Worm (Caenorhabditis elegans): ENCODE results near the gene K01G5.10.
"Not testable (repeated sequence)": the region's sequence is repeated elsewhere in the genome, so short reads cannot be mapped to it uniquely, and the experiment has no call there.

Gene K01G5.10

ce11 chrIII:10757540-10757939 lies 782 bp downstream of the K01G5.10 start, which contains the start of gene rnf-113:
Gene rnf-113 (minus strand): TSS chrIII:10757640.
- TF ChIP-seq C16A3.4 (tag; optimal IDR thresholded peaks at IDR 0.05) (no peak), nhr-19 (GFP tag; conservative IDR thresholded peaks at IDR 0.05) (no peak), elt-2 (tag; optimal IDR thresholded peaks at IDR 0.05) (no peak), snu-23 (GFP tag; optimal IDR thresholded peaks at IDR 0.05) (no peak), irx-1 (tag; optimal IDR thresholded peaks at IDR 0.05) (no peak), fkh-8 (tag; optimal IDR thresholded peaks at IDR 0.05) (no peak), dsc-1 (tag; optimal IDR thresholded peaks at IDR 0.05) (no peak), sup-37 (GFP tag; optimal IDR thresholded peaks at IDR 0.05) (no peak), nhr-12 (tag; optimal IDR thresholded peaks at IDR 0.05) (no peak), aha-1 (tag; optimal IDR thresholded peaks at IDR 0.05) (no peak), lin-14 (GFP tag; optimal IDR thresholded peaks at IDR 0.05) (no peak), grh-1 (GFP tag; IDR thresholded peaks at IDR 0.05) (no peak), isw-1 (GFP tag; IDR thresholded peaks at IDR 0.05) (no peak), ces-1 (GFP tag; optimal IDR thresholded peaks at IDR 0.05) (no peak), lin-15B (tag; optimal IDR thresholded peaks at IDR 0.05) (no peak)

DNA sequence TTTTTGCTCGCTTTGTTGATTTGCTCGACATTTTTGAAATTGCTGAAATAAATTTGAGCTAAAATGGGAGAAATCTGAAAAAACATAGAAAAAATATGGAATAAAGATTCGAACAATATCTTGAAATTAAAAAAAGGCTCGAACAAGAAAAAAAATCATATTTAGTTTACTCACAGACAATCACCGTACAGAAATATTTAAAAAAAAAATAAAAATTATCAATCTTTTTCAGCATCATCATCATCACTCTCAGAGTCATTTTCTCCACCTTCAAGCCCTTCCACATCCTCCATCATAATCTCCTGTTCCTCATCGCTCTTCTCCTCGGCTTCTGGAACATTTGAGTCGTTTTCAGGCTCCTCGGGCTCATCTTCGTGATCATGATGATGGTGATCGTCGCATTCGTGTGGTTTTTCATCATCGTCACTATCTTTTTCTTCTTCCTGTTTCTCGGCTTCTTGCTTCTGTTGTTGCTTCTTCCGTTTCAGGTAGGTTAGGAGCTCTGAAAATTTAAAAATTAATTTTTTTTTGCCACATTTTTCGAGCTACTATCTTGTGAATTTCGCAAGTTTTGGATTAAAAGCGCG lies 2.7 kb downstream of the K01G5.10 start, which contains the start of gene hpl-2:
Gene hpl-2 (minus strand): TSS at position 51 of the 587 bp plus-strand sequence.
- TF ChIP-seq efl-1 (optimal IDR thresholded peaks at IDR 0.05): no peak
- peak in 1 of 2 experiments; percentile 93 for TF ChIP-seq efl-1 (GFP tag; optimal IDR thresholded peaks at IDR 0.05 in 1 of 2)
- TF ChIP-seq ceh-82 (tag; optimal IDR thresholded peaks at IDR 0.05): no peak

ce11 chrIII:10754379-10754778 lies 3.9 kb downstream of the K01G5.10 start:
- TF ChIP-seq nhr-71 (tag; optimal IDR thresholded peaks at IDR 0.05): no peak
- no peak for TF ChIP-seq efl-1 (optimal IDR thresholded peaks at IDR 0.05)
- peak in 1 of 2 experiments; percentile 95 for TF ChIP-seq efl-1 (GFP tag; optimal IDR thresholded peaks at IDR 0.05 in 1 of 2)

DNA sequence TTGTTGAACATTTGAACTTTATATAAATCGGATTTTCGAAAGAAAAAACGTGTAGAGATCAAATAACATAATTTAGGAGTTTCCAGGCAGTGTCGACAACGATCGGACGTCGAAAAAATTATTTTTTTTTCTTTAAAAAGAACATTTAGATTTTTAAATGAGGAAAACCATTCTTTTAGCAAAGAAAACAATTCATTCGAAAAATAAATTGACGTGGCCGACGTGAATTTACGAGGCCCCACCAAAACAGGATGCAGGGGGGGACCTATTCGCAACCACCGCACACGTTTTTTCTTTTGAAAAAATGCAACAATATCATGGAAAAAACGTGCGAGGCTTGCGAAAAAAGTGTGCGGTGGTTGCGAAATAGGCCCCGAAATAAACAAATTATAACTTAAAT lies 8.3 kb downstream of the K01G5.10 start, which contains the start of gene enu-3.6:
Gene enu-3.6 (plus strand): TSS at position 392 of the 400 bp plus-strand sequence.
- not testable (repeated sequence) for TF ChIP-seq dsc-1, nhr-12, sox-4 (tag; optimal IDR thresholded peaks at IDR 0.05)

- TF ChIP-seq swsn-7 (tag; optimal IDR thresholded peaks at IDR 0.05) (peak; percentile 56), mdl-1 (tag; optimal IDR thresholded peaks at IDR 0.05) (peak in 1 of 2 experiments; percentile 53), dsc-1 (tag; optimal IDR thresholded peaks at IDR 0.05) (peak; percentile 19), dpl-1 (GFP tag; optimal IDR thresholded peaks at IDR 0.05) (peak; percentile 84 to 89 (median 84)), pqm-1 (tag; optimal IDR thresholded peaks at IDR 0.05) (no peak), zag-1 (tag; optimal IDR thresholded peaks at IDR 0.05) (no peak), ceh-88 (GFP tag; IDR thresholded peaks at IDR 0.05) (no peak), zip-4 (GFP tag; optimal IDR thresholded peaks at IDR 0.05) (peak; percentile 77), nhr-84 (tag; optimal IDR thresholded peaks at IDR 0.05) (no peak), nhr-12 (tag; optimal IDR thresholded peaks at IDR 0.05) (no peak), sptf-1 (tag; optimal IDR thresholded peaks at IDR 0.05) (no peak), Y116A8C.19 (tag; optimal IDR thresholded peaks at IDR 0.05; ENCODE audit: borderline replicate concordance) (no peak), elt-3 (tag; optimal IDR thresholded peaks at IDR 0.05) (peak in 2 of 6 experiments; percentile 5 to 52), lin-14 (GFP tag; optimal IDR thresholded peaks at IDR 0.05) (peak; percentile 68), nhr-20 (tag; optimal IDR thresholded peaks at IDR 0.05) (peak; percentile 55), lin-35 (GFP tag; optimal IDR thresholded peaks at IDR 0.05) (peak; percentile 88 to 91), mab-9 (GFP tag; IDR thresholded peaks at IDR 0.05) (no peak), nhr-28 (tag; optimal IDR thresholded peaks at IDR 0.05) (no peak), C04F5.9 (tag; optimal IDR thresholded peaks at IDR 0.05) (no peak), irx-1 (tag; optimal IDR thresholded peaks at IDR 0.05) (peak; percentile 35), ama-1 (optimal IDR thresholded peaks at IDR 0.05) (no peak), lir-3 (tag; optimal IDR thresholded peaks at IDR 0.05; ENCODE audit: poor library complexity) (no peak), lin-39 (tag; optimal IDR thresholded peaks at IDR 0.05) (no peak), fkh-8 (tag; optimal IDR thresholded peaks at IDR 0.05) (peak; percentile 73), fos-1 (tag; optimal IDR thresholded peaks at IDR 0.05) (no peak), F16B12.6 (tag; optimal IDR thresholded peaks at IDR 0.05) (peak; percentile 63), nhr-11 (tag; optimal IDR thresholded peaks at IDR 0.05) (no peak)
These were observed 10.5 kb downstream of the K01G5.10 start, which contains the start of the genes ran-1 and dkc-1 for ce11 chrIII:10747620-10748479. Gene ran-1 (minus strand): TSS chrIII:10747728. Gene dkc-1 (plus strand): TSS chrIII:10748429.
